Fruit fly (Drosophila melanogaster) Kc167 (cell line): ENCODE results near the gene Dpm3.

Experiments
- Sin3A ChIP-seq: fragments of >200 bp; optimal IDR thresholded peaks from 2 replicates; lab custom pipeline; 2018; ENCODE audit warnings: missing external identifiers
- ttk ChIP-seq: sonication (Bioruptor generic); optimal IDR thresholded peaks from 2 replicates; lab custom pipeline; 2017; ENCODE audit warnings: missing external identifiers

dm6 chr3R:13382656-13383142, 20.2 kb downstream of the Dpm3 start:
- TF ChIP-seq Sin3A (lab: Kevin White, UChicago) (no peak), ttk (lab: Kevin White, UChicago) (no peak)
